Worm (Caenorhabditis elegans) whole organism, young adult: ENCODE data around the gene mars-1.

Experiments used
- B0019.2 ChIP-seq: fragments of 200-800 bp; sonication (Bioruptor generic); conservative IDR thresholded peaks from 2 replicates; pipeline ENCODE4 v1.3.6; 2022; ENCODE audit warnings: missing genetic modification reagents, missing genetic modification characterization, missing compliant biosample characterization
- Y79H2A.3 ChIP-seq: fragments of 200-800 bp; sonication (Bioruptor generic); conservative IDR thresholded peaks from 2 replicates; pipeline ENCODE4 v1.3.6; 2022; ENCODE audit warnings: missing genetic modification reagents, missing genetic modification characterization, missing compliant biosample characterization
- cebp-2 ChIP-seq: fragments of 200-800 bp; sonication (Bioruptor generic); IDR thresholded peaks from 2 replicates; pipeline ENCODE4 v1.3.6; 2022; ENCODE audit warnings: missing genetic modification characterization, missing compliant biosample characterization
- chd-7 ChIP-seq: sonication (generic microtip); optimal IDR thresholded peaks from 2 replicates; lab custom pipeline; 2016; ENCODE audit warnings: mild to moderate bottlenecking, missing genetic modification characterization, moderate library complexity, missing compliant biosample characterization
- efl-1 ChIP-seq: fragments of 150-350 bp; optimal IDR thresholded peaks from 2 replicates; lab custom pipeline; 2014; ENCODE audit warnings: missing biosample characterization, missing genetic modification reagents, missing genetic modification characterization
- pbrm-1 ChIP-seq: fragments of 200-800 bp; sonication (Bioruptor generic); IDR thresholded peaks from 2 replicates; pipeline ENCODE4 v1.3.6; 2022; ENCODE audit warnings: missing genetic modification reagents, missing genetic modification characterization, missing compliant biosample characterization
- rcor-1 ChIP-seq: fragments of 200-800 bp; sonication (Bioruptor generic); IDR thresholded peaks from 2 replicates; pipeline ENCODE4 v1.3.6; 2022; ENCODE audit warnings: missing genetic modification reagents, missing genetic modification characterization, missing compliant biosample characterization
- repo-1 ChIP-seq: sonication (generic microtip); optimal IDR thresholded peaks from 2 replicates; lab custom pipeline; 2017; ENCODE audit warnings: mild to moderate bottlenecking, missing genetic modification characterization, missing compliant biosample characterization
- unc-62 ChIP-seq: fragments of 150-350 bp; optimal IDR thresholded peaks from 2 replicates; lab custom pipeline; 2014; ENCODE audit warnings: missing biosample characterization, missing genetic modification reagents, missing genetic modification characterization
- ztf-26 ChIP-seq: sonication (generic microtip); optimal IDR thresholded peaks from 2 replicates; lab custom pipeline; 2017; ENCODE audit warnings: missing genetic modification characterization, missing compliant biosample characterization

ce11 chrIV:11592165-11592564 lies 43.1 kb downstream of the mars-1 start, which contains the start of gene spe-36:
- no peak for TF ChIP-seq chd-7 (tag; lab: Kevin White, UChicago)
- TF ChIP-seq Y79H2A.3: no peak
- TF ChIP-seq rcor-1 (GFP tag; lab: Robert Waterston, UW): no peak
- no peak for TF ChIP-seq efl-1 (GFP tag; lab: Kevin White, UChicago)
- TF ChIP-seq unc-62 (GFP tag; lab: Kevin White, UChicago): no peak
- no peak for TF ChIP-seq cebp-2 (GFP tag; lab: Robert Waterston, UW)
- TF ChIP-seq ztf-26 (tag; lab: Kevin White, UChicago): no peak
- TF ChIP-seq repo-1: no peak
- no peak for TF ChIP-seq B0019.2 (GFP tag; lab: Robert Waterston, UW)
- no peak for TF ChIP-seq pbrm-1 (GFP tag; lab: Robert Waterston, UW)
